Worm (Caenorhabditis elegans) whole organism, L4/young adult: Measurements from ENCODE around the gene F36H12.17.

ENCODE experiments used
- W03F9.2 ChIP-seq: fragments of 150-350 bp; optimal IDR thresholded peaks from 2 replicates; lab custom pipeline; 2014; ENCODE audit warnings: missing biosample characterization, missing genetic modification characterization
- dao-5 ChIP-seq: sonication (generic microtip); optimal IDR thresholded peaks from 2 replicates; lab custom pipeline; 2016; ENCODE audit warnings: missing genotype, missing genetic modification characterization, moderate library complexity, missing compliant biosample characterization
- him-1 ChIP-seq: sonication (generic microtip); optimal IDR thresholded peaks from 2 replicates; lab custom pipeline; 2016; ENCODE audit warnings: missing genotype, missing genetic modification reagents, missing genetic modification characterization, missing compliant biosample characterization

ce11 chrIV:5277752-5278151 is at the start of gene F36H12.17:
- TF ChIP-seq dao-5 (no peak), him-1 (tag; lab: Kevin White, UChicago) (no peak), W03F9.2 (tag; lab: Kevin White, UChicago) (no peak)
